Fruit fly (Drosophila melanogaster): Measurements from ENCODE around the gene CG1806.

Gene CG1806

dm6 chrX:12006678-12007441, at the start of gene CG1806:
Gene CG1806 (plus strand): TSS chrX:12007176.
- TF ChIP-seq toe (GFP tag; optimal IDR thresholded peaks at IDR 0.05) (no peak), kay (GFP tag; ENCODE audit: borderline replicate concordance) (no peak), bab1 (GFP tag; optimal IDR thresholded peaks at IDR 0.05) (peak; percentile 65), pad (GFP tag; optimal IDR thresholded peaks at IDR 0.05) (peak; percentile 88), Crg-1 (GFP tag; optimal IDR thresholded peaks at IDR 0.05) (no peak), cic (GFP tag; optimal IDR thresholded peaks at IDR 0.05) (no peak), Mnt (GFP tag; optimal IDR thresholded peaks at IDR 0.05) (peak; percentile 31), cnc (optimal IDR thresholded peaks at IDR 0.05) (no peak), tj (GFP tag; optimal IDR thresholded peaks at IDR 0.05) (peak; percentile 24), ovo (GFP tag; optimal IDR thresholded peaks at IDR 0.05) (no peak), CG1620 (GFP tag; optimal IDR thresholded peaks at IDR 0.05) (no peak), CG33017 (tag; optimal IDR thresholded peaks at IDR 0.05) (peak; percentile 13), Hr96 (GFP tag; optimal IDR thresholded peaks at IDR 0.05) (peak; percentile 25)

DNA sequence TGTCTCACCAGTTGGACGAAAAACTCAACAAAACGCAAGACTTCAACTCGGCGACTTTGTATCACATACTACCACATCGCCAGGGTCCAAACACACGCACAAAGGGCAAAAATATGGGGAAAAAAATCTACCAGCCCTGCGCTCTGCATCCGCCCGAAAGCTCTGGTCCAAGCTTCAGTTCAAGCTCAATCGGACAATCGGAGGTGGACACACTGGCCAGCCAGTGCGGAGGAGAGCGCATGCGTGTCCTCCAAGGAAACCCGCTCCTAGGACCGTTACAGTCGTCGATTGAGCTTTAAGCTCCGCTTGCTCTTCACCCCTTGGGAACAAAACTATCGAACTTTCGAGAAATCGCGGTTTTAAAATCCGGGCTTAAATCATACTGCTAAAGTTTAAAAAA, 23.1 kb upstream of the CG1806 start:
- TF ChIP-seq CG7101 (tag; optimal IDR thresholded peaks at IDR 0.05) (no peak), Hr96 (GFP tag; optimal IDR thresholded peaks at IDR 0.05) (no peak), Crg-1 (GFP tag; optimal IDR thresholded peaks at IDR 0.05) (no peak), pad (GFP tag; optimal IDR thresholded peaks at IDR 0.05) (no peak), cnc (optimal IDR thresholded peaks at IDR 0.05) (no peak), Mnt (GFP tag; optimal IDR thresholded peaks at IDR 0.05) (no peak), CG7045 (GFP tag; optimal IDR thresholded peaks at IDR 0.05) (no peak)

DNA sequence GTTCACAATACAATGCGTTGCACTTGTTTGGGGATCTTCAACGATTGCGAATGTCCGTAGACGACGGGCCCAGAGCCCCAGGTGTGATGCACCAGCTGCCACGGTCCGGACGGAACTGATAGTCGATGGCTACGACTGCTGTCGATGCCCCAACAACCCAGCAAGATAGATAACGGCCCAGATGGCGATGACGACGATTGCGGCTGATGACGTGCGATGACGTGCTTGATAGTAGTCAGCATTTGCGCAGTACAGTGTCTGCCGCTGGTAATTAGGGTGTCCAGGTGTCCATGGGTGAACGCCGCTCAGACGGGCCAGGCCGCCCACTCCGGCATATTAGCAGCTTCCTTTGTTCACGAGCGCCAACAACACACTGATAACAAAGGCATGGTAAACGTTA, 22.0 kb upstream of the CG1806 start, which contains the start of gene cac:
Gene cac, minus strand, starts transcription at position 101 of the 400 bp plus-strand sequence.
- TF ChIP-seq Clk (GFP tag; optimal IDR thresholded peaks at IDR 0.05) (no peak), ovo (GFP tag; optimal IDR thresholded peaks at IDR 0.05) (no peak), CG14711 (tag; optimal IDR thresholded peaks at IDR 0.05) (no peak), CG33017 (tag; optimal IDR thresholded peaks at IDR 0.05) (no peak), pad (GFP tag; optimal IDR thresholded peaks at IDR 0.05) (no peak), CG12768 (GFP tag; optimal IDR thresholded peaks at IDR 0.05) (no peak)

DNA sequence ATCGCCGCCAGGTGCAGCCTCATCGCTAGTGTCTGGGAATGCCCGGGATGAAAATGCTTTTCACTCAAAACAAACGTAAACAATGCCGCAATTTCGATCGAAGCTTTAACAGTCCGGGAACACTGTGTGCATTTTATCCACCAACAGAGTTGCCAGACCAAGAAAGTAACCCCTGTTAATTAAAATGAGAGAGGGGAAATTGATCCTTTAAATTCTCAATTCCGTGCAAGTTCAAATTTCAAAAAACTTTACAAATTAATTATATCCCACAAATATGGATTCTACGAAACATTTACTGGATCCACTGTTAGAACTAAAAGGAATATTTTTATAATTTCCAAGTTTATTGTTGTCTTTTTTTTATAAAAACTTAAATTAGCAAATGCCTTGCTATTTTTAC, 19.3 kb upstream of the CG1806 start, which contains the start of gene gd:
Gene gd, minus strand, starts transcription at position 101 of the 400 bp plus-strand sequence.
- peak; percentile 85 for TF ChIP-seq pad (GFP tag; optimal IDR thresholded peaks at IDR 0.05)
- no peak for TF ChIP-seq CG11617 (GFP tag; optimal IDR thresholded peaks at IDR 0.05)
- no peak for TF ChIP-seq CG14711 (tag; optimal IDR thresholded peaks at IDR 0.05)

DNA sequence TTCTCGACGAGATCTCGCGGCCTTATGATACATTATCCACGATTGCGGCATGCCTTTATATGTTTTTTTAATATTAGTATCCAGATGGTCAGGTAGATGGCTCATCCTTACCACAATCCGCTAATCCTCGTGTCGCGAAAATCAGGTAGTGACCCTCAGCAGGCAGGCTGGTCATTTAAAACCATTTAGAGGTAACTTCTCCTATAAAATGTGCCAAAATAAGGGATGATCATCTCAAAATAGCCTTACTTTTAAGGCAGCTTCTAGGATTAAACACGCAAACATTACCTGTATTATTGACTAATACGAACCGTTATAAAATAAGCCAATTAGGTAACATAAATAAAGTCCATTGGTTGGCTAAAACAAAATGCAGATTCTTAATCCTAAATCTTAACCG, 18.1 kb upstream of the CG1806 start, which contains the start of gene tsg:
Gene tsg, minus strand, starts transcription at position 37 of the 400 bp plus-strand sequence.
- TF ChIP-seq CG7045 (GFP tag; optimal IDR thresholded peaks at IDR 0.05), result no peak
- no peak for TF ChIP-seq pad (GFP tag; optimal IDR thresholded peaks at IDR 0.05)
- no peak for TF ChIP-seq Mnt (GFP tag; optimal IDR thresholded peaks at IDR 0.05)
- no peak for TF ChIP-seq ovo (GFP tag; optimal IDR thresholded peaks at IDR 0.05)
- no peak for TF ChIP-seq CG1620 (GFP tag; optimal IDR thresholded peaks at IDR 0.05)
- no peak for TF ChIP-seq Crg-1 (GFP tag; optimal IDR thresholded peaks at IDR 0.05)
- no peak for TF ChIP-seq CG5204 (GFP tag; optimal IDR thresholded peaks at IDR 0.05)
- TF ChIP-seq CG14711 (tag; optimal IDR thresholded peaks at IDR 0.05), result no peak
- no peak for TF ChIP-seq CG7101 (tag; optimal IDR thresholded peaks at IDR 0.05)
- TF ChIP-seq CG33017 (tag; optimal IDR thresholded peaks at IDR 0.05), result no peak
- TF ChIP-seq CG12768 (GFP tag; optimal IDR thresholded peaks at IDR 0.05), result no peak
- no peak for TF ChIP-seq kay (GFP tag; ENCODE audit: borderline replicate concordance)
- TF ChIP-seq Hr96 (GFP tag; optimal IDR thresholded peaks at IDR 0.05), result no peak
- no peak for TF ChIP-seq toe (GFP tag; optimal IDR thresholded peaks at IDR 0.05)
- TF ChIP-seq cnc (optimal IDR thresholded peaks at IDR 0.05), result no peak
- no peak for TF ChIP-seq tj (GFP tag; optimal IDR thresholded peaks at IDR 0.05)
- no peak for TF ChIP-seq bab1 (GFP tag; optimal IDR thresholded peaks at IDR 0.05)
- TF ChIP-seq Clk (GFP tag; optimal IDR thresholded peaks at IDR 0.05), result no peak
- TF ChIP-seq cic (GFP tag; optimal IDR thresholded peaks at IDR 0.05), result no peak

- TF ChIP-seq cnc (optimal IDR thresholded peaks at IDR 0.05) (no peak), bab1 (GFP tag; optimal IDR thresholded peaks at IDR 0.05) (no peak), Clk (GFP tag; optimal IDR thresholded peaks at IDR 0.05) (no peak), CG7101 (tag; optimal IDR thresholded peaks at IDR 0.05) (no peak), CG5204 (GFP tag; optimal IDR thresholded peaks at IDR 0.05) (no peak)
These were observed 14.3 kb upstream of the CG1806 start, which contains the start of gene CG18130 for dm6 chrX:11992668-11993067. Gene CG18130 (minus strand): TSS chrX:11992768.

DNA sequence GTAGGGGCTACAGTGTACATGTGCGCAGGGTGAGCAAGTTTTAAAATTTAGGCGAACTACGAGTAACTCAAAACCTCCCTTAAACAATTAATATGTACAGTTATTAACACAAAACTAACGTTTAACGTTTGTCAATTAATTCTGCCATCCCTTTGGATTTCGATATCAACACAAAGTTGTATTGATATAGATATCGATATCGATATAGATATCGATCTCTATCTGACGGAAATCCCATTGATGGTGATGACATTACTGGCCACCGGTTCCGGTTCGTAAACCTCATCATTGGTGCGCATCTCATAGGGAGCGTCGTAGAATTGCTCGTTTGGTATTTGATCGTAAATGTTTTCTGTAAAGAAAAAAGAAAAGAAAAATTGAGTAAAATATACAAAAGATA, 13.7 kb upstream of the CG1806 start:
- no peak for TF ChIP-seq ovo (GFP tag; optimal IDR thresholded peaks at IDR 0.05)
- TF ChIP-seq kay (GFP tag; ENCODE audit: borderline replicate concordance), result no peak
- TF ChIP-seq Mnt (GFP tag; optimal IDR thresholded peaks at IDR 0.05), result no peak
- no peak for TF ChIP-seq Crg-1 (GFP tag; optimal IDR thresholded peaks at IDR 0.05)
- TF ChIP-seq CG7045 (GFP tag; optimal IDR thresholded peaks at IDR 0.05), result no peak
- no peak for TF ChIP-seq CG14711 (tag; optimal IDR thresholded peaks at IDR 0.05)
- TF ChIP-seq CG5204 (GFP tag; optimal IDR thresholded peaks at IDR 0.05), result no peak
- no peak for TF ChIP-seq toe (GFP tag; optimal IDR thresholded peaks at IDR 0.05)
- no peak for TF ChIP-seq CG7101 (tag; optimal IDR thresholded peaks at IDR 0.05)
- no peak for TF ChIP-seq Clk (GFP tag; optimal IDR thresholded peaks at IDR 0.05)
